Worm (Caenorhabditis elegans): Measurements from ENCODE around the gene oac-46.

The oac-46 gene

DNA sequence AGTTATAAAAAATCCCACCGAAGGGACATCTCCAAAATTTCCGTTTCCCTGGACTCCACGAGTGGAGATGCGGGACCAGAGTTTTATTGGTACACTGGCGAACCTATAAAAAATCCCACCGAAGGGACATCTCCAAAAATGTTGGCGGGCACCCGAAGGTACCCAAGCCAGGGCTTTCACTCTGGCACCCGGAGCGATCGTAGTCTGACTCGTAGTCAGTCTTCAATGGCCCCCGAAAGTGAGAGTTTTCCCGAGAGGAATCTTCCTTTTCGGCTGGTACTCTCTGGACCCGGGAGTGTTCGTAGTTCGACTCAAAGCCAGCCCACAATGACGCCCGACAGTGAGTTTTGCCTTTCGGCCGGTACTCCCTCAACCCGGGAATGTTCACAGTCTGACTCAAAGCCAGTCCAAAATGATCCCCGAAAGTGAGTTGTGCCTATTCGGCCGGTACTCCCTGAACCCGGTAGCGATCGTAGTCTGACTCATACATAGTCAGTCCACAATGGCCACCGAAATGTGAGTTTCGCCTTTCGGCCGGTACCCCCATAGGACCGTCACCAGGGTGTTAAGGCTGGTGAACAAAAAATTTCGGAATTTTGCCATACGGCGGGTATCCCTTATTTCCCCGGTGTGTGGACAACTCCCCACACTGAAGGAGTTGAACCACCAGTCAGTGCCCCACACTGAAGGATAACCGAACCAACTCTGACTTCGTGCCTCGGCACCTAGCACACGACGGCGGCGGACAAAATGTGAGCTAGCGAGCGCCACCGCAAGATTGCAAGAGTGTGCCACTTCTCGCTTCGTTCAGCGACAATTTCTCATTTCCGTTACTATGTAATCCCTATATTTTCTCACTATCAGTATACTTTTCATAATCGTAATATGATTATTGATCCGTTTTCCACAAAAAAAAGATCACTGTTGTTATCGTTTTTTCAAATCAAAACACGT lies 25.4 kb upstream of the oac-46 start:
- TF ChIP-seq dpff-1 (tag; optimal IDR thresholded peaks at IDR 0.05) = no peak
- TF ChIP-seq F55B11.4 (tag; optimal IDR thresholded peaks at IDR 0.05; ENCODE audit: borderline replicate concordance, insufficient read depth) = no peak
- TF ChIP-seq unc-130 (GFP tag; optimal IDR thresholded peaks at IDR 0.05) = no peak
- no peak for TF ChIP-seq hlh-26 (GFP tag; conservative IDR thresholded peaks at IDR 0.05)
- peak; percentile 73 for TF ChIP-seq hmg-1.2 (GFP tag; IDR thresholded peaks at IDR 0.05)
- TF ChIP-seq B0035.1 (tag; optimal IDR thresholded peaks at IDR 0.05) = no peak
- TF ChIP-seq atf-7 (tag; optimal IDR thresholded peaks at IDR 0.05) = no peak
- TF ChIP-seq dox-1 (GFP tag; IDR thresholded peaks at IDR 0.05) = peak; percentile 17; the same call in 1 of the 2 replicates
- TF ChIP-seq F49E8.2 (tag; optimal IDR thresholded peaks at IDR 0.05; ENCODE audit: insufficient read depth) = peak; percentile 23
- TF ChIP-seq zim-3 (tag; optimal IDR thresholded peaks at IDR 0.05) = no peak
- TF ChIP-seq zfh-2 (GFP tag; conservative IDR thresholded peaks at IDR 0.05) = peak; percentile 39; the same call in 1 of the 2 replicates
- TF ChIP-seq pbrm-1 (GFP tag; IDR thresholded peaks at IDR 0.05) = peak; percentile 50
- TF ChIP-seq F57C9.4 (tag; optimal IDR thresholded peaks at IDR 0.05) = no peak
- TF ChIP-seq madf-8 (GFP tag; conservative IDR thresholded peaks at IDR 0.05) = 0 out of 2 replicates have a peak, but pooled peaks have one; percentile 26
- no peak for TF ChIP-seq F10E7.11 (tag; optimal IDR thresholded peaks at IDR 0.05)
- no peak for TF ChIP-seq efl-1 (GFP tag; optimal IDR thresholded peaks at IDR 0.05)
- TF ChIP-seq hlh-12 (tag; optimal IDR thresholded peaks at IDR 0.05) = no peak
- TF ChIP-seq lsy-27 (tag; optimal IDR thresholded peaks at IDR 0.05; ENCODE audit: borderline replicate concordance, insufficient read depth) = no peak
- peak; percentile 83 for TF ChIP-seq attf-6 (GFP tag; IDR thresholded peaks at IDR 0.05)
- TF ChIP-seq tbp1 (GFP tag; optimal IDR thresholded peaks at IDR 0.05) = peak; percentile 50
- no peak for TF ChIP-seq mxl-1 (tag; optimal IDR thresholded peaks at IDR 0.05)
- TF ChIP-seq snpc-1.1 (tag; optimal IDR thresholded peaks at IDR 0.05; ENCODE audit: insufficient read depth) = peak; percentile 85
- TF ChIP-seq madf-3 (GFP tag; IDR thresholded peaks at IDR 0.05) = no peak
- no peak for TF ChIP-seq ztf-26 (tag; optimal IDR thresholded peaks at IDR 0.05)
- TF ChIP-seq lsl-1 (GFP tag; optimal IDR thresholded peaks at IDR 0.05) = peak; percentile 44
- TF ChIP-seq ama-1 (optimal IDR thresholded peaks at IDR 0.05) = no peak
- TF ChIP-seq ama-1 (GFP tag; optimal IDR thresholded peaks at IDR 0.05) = no peak
- no peak for TF ChIP-seq ztf-18 (tag; optimal IDR thresholded peaks at IDR 0.05)
- peak; percentile 53; the same call in 1 of the 2 replicates for TF ChIP-seq B0336.3 (GFP tag; IDR thresholded peaks at IDR 0.05)
- TF ChIP-seq snpc-4 (GFP tag; optimal IDR thresholded peaks at IDR 0.05) = peak; percentile 85
- peak; percentile 68 to 96 (median 90) for TF ChIP-seq snpc-4 (tag; optimal IDR thresholded peaks at IDR 0.05)
- TF ChIP-seq rcor-1 (GFP tag; IDR thresholded peaks at IDR 0.05) = no peak
- TF ChIP-seq F33H1.4 (GFP tag; IDR thresholded peaks at IDR 0.05) = no peak

DNA sequence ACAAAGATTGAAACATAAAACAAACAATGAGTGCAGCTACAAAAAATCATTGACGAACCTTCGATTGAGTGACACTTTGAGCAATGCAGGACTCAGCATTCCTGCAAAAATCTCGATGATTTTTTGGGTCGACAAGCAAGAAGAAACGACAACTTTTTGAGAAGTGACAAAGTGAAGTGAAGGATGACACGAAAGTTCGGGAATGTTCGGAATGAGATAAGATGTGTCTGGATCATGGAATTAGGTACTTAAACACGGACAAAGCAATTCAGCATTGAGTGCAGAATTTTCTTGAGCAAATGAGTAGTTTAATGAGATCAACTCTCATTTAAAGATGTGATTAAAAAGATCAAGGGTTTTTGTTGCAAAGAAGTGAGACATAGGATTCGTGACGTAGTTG lies 21.9 kb upstream of the oac-46 start, which contains the start of gene T07D4.2:
T07D4.2 (minus strand) TSS at position 101 of the 400 bp plus-strand sequence.
- no peak for TF ChIP-seq somi-1 (GFP tag; optimal IDR thresholded peaks at IDR 0.05)
- no peak for TF ChIP-seq efl-1 (GFP tag; optimal IDR thresholded peaks at IDR 0.05)
- no peak for TF ChIP-seq ztf-25 (GFP tag; IDR thresholded peaks at IDR 0.05)
- no peak for TF ChIP-seq rcor-1 (GFP tag; IDR thresholded peaks at IDR 0.05)
- no peak for TF ChIP-seq F39B2.1 (GFP tag; IDR thresholded peaks at IDR 0.05)
- no peak for TF ChIP-seq Y67H2A.10 (GFP tag; conservative IDR thresholded peaks at IDR 0.05)
- TF ChIP-seq hlh-12 (tag; optimal IDR thresholded peaks at IDR 0.05) = no peak
- TF ChIP-seq F23B12.7 (tag; optimal IDR thresholded peaks at IDR 0.05; ENCODE audit: insufficient read depth) = no peak
- no peak for TF ChIP-seq F57C9.4 (tag; optimal IDR thresholded peaks at IDR 0.05)
- no peak for TF ChIP-seq aptf-3 (GFP tag; IDR thresholded peaks at IDR 0.05)
- no peak for TF ChIP-seq lir-1 (GFP tag; conservative IDR thresholded peaks at IDR 0.05)
- no peak for TF ChIP-seq lin-35 (GFP tag; optimal IDR thresholded peaks at IDR 0.05)
- no peak for TF ChIP-seq ekl-4 (GFP tag; IDR thresholded peaks at IDR 0.05)
- no peak for TF ChIP-seq aptf-2 (GFP tag; conservative IDR thresholded peaks at IDR 0.05)
